Worm (Caenorhabditis elegans): Measurements from ENCODE around the gene sru-6.

The sru-6 gene

ce11 chrIV:9457400-9457799 is 33.0 kb upstream of the sru-6 start, which contains the start of gene cutl-17:
Gene cutl-17 (minus strand): TSS chrIV:9457500.
- TF ChIP-seq egl-43 (GFP tag; IDR thresholded peaks at IDR 0.05): no peak
- TF ChIP-seq unc-62 (GFP tag; optimal IDR thresholded peaks at IDR 0.05 in 1 of 2): peak in 1 of 2 experiments; percentile 84
- TF ChIP-seq unc-62 (tag; optimal IDR thresholded peaks at IDR 0.05): no peak

- TF ChIP-seq attf-4 (tag; optimal IDR thresholded peaks at IDR 0.05): no peak
- no peak for TF ChIP-seq hif-1 (tag; optimal IDR thresholded peaks at IDR 0.05)
- TF ChIP-seq dve-1 (tag; optimal IDR thresholded peaks at IDR 0.05; ENCODE audit: insufficient read depth): peak; percentile 83
- 0 out of 2 replicates have a peak, but pooled peaks have one; percentile 48 for TF ChIP-seq hmg-1.1 (GFP tag; IDR thresholded peaks at IDR 0.05)
- TF ChIP-seq nhr-111 (GFP tag; optimal IDR thresholded peaks at IDR 0.05): no peak
- TF ChIP-seq egl-43 (GFP tag; IDR thresholded peaks at IDR 0.05): no peak
- TF ChIP-seq F49E8.2 (tag; optimal IDR thresholded peaks at IDR 0.05; ENCODE audit: borderline replicate concordance): no peak
- TF ChIP-seq T26A8.4 (GFP tag; IDR thresholded peaks at IDR 0.05): peak; percentile 36; the same call in 1 of the 2 replicates
- TF ChIP-seq nhr-28 (tag; optimal IDR thresholded peaks at IDR 0.05): peak; percentile 30
- TF ChIP-seq nhr-76 (tag; optimal IDR thresholded peaks at IDR 0.05): no peak
- peak; percentile 52 for TF ChIP-seq hlh-30 (tag; optimal IDR thresholded peaks at IDR 0.05; ENCODE audit: insufficient read depth)
- TF ChIP-seq D1046.2 (GFP tag; IDR thresholded peaks at IDR 0.05): no peak
- TF ChIP-seq aly-2 (tag; optimal IDR thresholded peaks at IDR 0.05): no peak
- TF ChIP-seq ceh-62 (tag; optimal IDR thresholded peaks at IDR 0.05): no peak
- TF ChIP-seq zfp-2 (tag; optimal IDR thresholded peaks at IDR 0.05): no peak
- TF ChIP-seq rbr-2 (tag; optimal IDR thresholded peaks at IDR 0.05): peak; percentile 51
- TF ChIP-seq T20F7.1 (GFP tag; optimal IDR thresholded peaks at IDR 0.05): peak; percentile 4
- no peak for TF ChIP-seq lsy-2 (tag; optimal IDR thresholded peaks at IDR 0.05)
- TF ChIP-seq tag-97 (GFP tag; IDR thresholded peaks at IDR 0.05): no peak
- TF ChIP-seq mep-1 (tag; optimal IDR thresholded peaks at IDR 0.05): no peak
- TF ChIP-seq Y105C5A.15 (GFP tag; IDR thresholded peaks at IDR 0.05): no peak
- no peak for TF ChIP-seq nhr-10 (tag; optimal IDR thresholded peaks at IDR 0.05)
- TF ChIP-seq nhr-6 (tag; optimal IDR thresholded peaks at IDR 0.05): peak; percentile 61
- TF ChIP-seq dmd-6 (GFP tag; IDR thresholded peaks at IDR 0.05): no peak; the same call in 1 of the 2 replicates
- no peak for TF ChIP-seq mxl-3 (GFP tag; optimal IDR thresholded peaks at IDR 0.05)
- TF ChIP-seq ceh-44 (GFP tag; IDR thresholded peaks at IDR 0.05): no peak
- peak; percentile 10 for TF ChIP-seq ama-1 (optimal IDR thresholded peaks at IDR 0.05)
- no peak for TF ChIP-seq ceh-82 (tag; optimal IDR thresholded peaks at IDR 0.05)
- TF ChIP-seq mes-2 (tag; optimal IDR thresholded peaks at IDR 0.05; ENCODE audit: poor library complexity, severe bottlenecking): peak; percentile 80
- TF ChIP-seq skn-1 (tag; optimal IDR thresholded peaks at IDR 0.05): no peak
- TF ChIP-seq madf-5 (GFP tag; IDR thresholded peaks at IDR 0.05): no peak
- TF ChIP-seq daf-16 (GFP tag; optimal IDR thresholded peaks at IDR 0.05): no peak
- TF ChIP-seq daf-16 (tag; optimal IDR thresholded peaks at IDR 0.05): peak; percentile 34
- TF ChIP-seq snpc-1.2 (GFP tag; IDR thresholded peaks at IDR 0.05): no peak
- TF ChIP-seq mdl-1 (tag; optimal IDR thresholded peaks at IDR 0.05): peak in 1 of 2 experiments; percentile 33
- TF ChIP-seq nhr-41 (GFP tag; IDR thresholded peaks at IDR 0.05): no peak
- no peak for TF ChIP-seq dmd-9 (GFP tag; IDR thresholded peaks at IDR 0.05)
- TF ChIP-seq spr-1 (tag; optimal IDR thresholded peaks at IDR 0.05): no peak
- no peak for TF ChIP-seq Y75B8A.6 (GFP tag; IDR thresholded peaks at IDR 0.05)
- peak; percentile 58 for TF ChIP-seq dpl-1 (GFP tag; optimal IDR thresholded peaks at IDR 0.05)
- TF ChIP-seq lim-7 (GFP tag; IDR thresholded peaks at IDR 0.05): no peak
- no peak for TF ChIP-seq lin-15B (tag; optimal IDR thresholded peaks at IDR 0.05)
- peak; percentile 52 for TF ChIP-seq lin-13 (GFP tag; optimal IDR thresholded peaks at IDR 0.05)
- TF ChIP-seq tra-1 (GFP tag; IDR thresholded peaks at IDR 0.05): no peak
- TF ChIP-seq fkh-10 (GFP tag; optimal IDR thresholded peaks at IDR 0.05): no peak
Measured at ce11 chrIV:9459224-9459781, 31.1 kb upstream of the sru-6 start, which contains the start of gene copb-2. Gene copb-2 (plus strand): TSS chrIV:9459731.

Data from whole organism, L4 larva.